Fruit fly (Drosophila melanogaster) S2 (cell line): ENCODE results near the gene CG32425.

Source experiments
- CG8478 ChIP-seq: fragments of >200 bp; optimal IDR thresholded peaks from 2 replicates; lab custom pipeline; 2018
- CTCF ChIP-seq, 2 experiments: fragments of >200 bp; optimal IDR thresholded peaks; 2 replicates each; lab custom pipeline; 2018

Gene CG32425

dm6 chr3L:20507552-20507951, 10.4 kb downstream of the CG32425 start:
- TF ChIP-seq CG8478 (lab: Kevin White, UChicago) (no peak), CTCF (optimal IDR thresholded peaks at IDR 0.05; lab: Kevin White, UChicago) (no peak)

- no peak for TF ChIP-seq CG8478 (lab: Kevin White, UChicago)
- TF ChIP-seq CTCF (optimal IDR thresholded peaks at IDR 0.05; lab: Kevin White, UChicago), result no peak
Observed at dm6 chr3L:20508136-20508635, 11.1 kb downstream of the CG32425 start.

- TF ChIP-seq CTCF (optimal IDR thresholded peaks at IDR 0.05; lab: Kevin White, UChicago), result no peak
- TF ChIP-seq CG8478 (lab: Kevin White, UChicago), result no peak
Observed at dm6 chr3L:20509121-20509934, 12.2 kb downstream of the CG32425 start.

dm6 chr3L:20511499-20512108, 14.5 kb downstream of the CG32425 start:
- TF ChIP-seq CTCF (optimal IDR thresholded peaks at IDR 0.05; lab: Kevin White, UChicago) (no peak), CG8478 (lab: Kevin White, UChicago) (no peak)

- TF ChIP-seq CG8478 (lab: Kevin White, UChicago), result no peak
- no peak for TF ChIP-seq CTCF (optimal IDR thresholded peaks at IDR 0.05; lab: Kevin White, UChicago)
Observed at dm6 chr3L:20514101-20514500, 17.0 kb downstream of the CG32425 start.

- TF ChIP-seq CTCF (optimal IDR thresholded peaks at IDR 0.05; lab: Kevin White, UChicago) (peak; percentile 39 to 42), CG8478 (lab: Kevin White, UChicago) (no peak)
Observed at dm6 chr3L:20516519-20517178, 19.5 kb downstream of the CG32425 start.

- TF ChIP-seq CG8478 (lab: Kevin White, UChicago) (no peak), CTCF (optimal IDR thresholded peaks at IDR 0.05; lab: Kevin White, UChicago) (no peak)
Observed at dm6 chr3L:20517179-20517834, 20.2 kb downstream of the CG32425 start.

dm6 chr3L:20517897-20518804, 21.0 kb downstream of the CG32425 start:
- TF ChIP-seq CTCF (optimal IDR thresholded peaks at IDR 0.05; lab: Kevin White, UChicago), result no peak
- TF ChIP-seq CG8478 (lab: Kevin White, UChicago), result no peak

dm6 chr3L:20518805-20519503, 21.8 kb downstream of the CG32425 start, which contains the start of gene BNIP3:
BNIP3 (minus strand) TSS chr3L:20519393.
- TF ChIP-seq CTCF (optimal IDR thresholded peaks at IDR 0.05; lab: Kevin White, UChicago) (no peak), CG8478 (lab: Kevin White, UChicago) (no peak)

dm6 chr3L:20520687-20521169, 23.6 kb downstream of the CG32425 start, which contains the start of the genes mTerf3 and CG5104:
mTerf3 (minus strand) TSS chr3L:20520772.
CG5104 (plus strand) TSS chr3L:20521009.
- TF ChIP-seq CG8478 (lab: Kevin White, UChicago), result no peak
- no peak for TF ChIP-seq CTCF (optimal IDR thresholded peaks at IDR 0.05; lab: Kevin White, UChicago)

dm6 chr3L:20524409-20525010, 27.4 kb downstream of the CG32425 start:
- no peak for TF ChIP-seq CG8478 (lab: Kevin White, UChicago)
- TF ChIP-seq CTCF (optimal IDR thresholded peaks at IDR 0.05; lab: Kevin White, UChicago), result no peak

- TF ChIP-seq CG8478 (lab: Kevin White, UChicago) (no peak), CTCF (optimal IDR thresholded peaks at IDR 0.05; lab: Kevin White, UChicago) (no peak)
Observed at dm6 chr3L:20525743-20526142, 28.6 kb downstream of the CG32425 start.

- TF ChIP-seq CG8478 (lab: Kevin White, UChicago) (no peak), CTCF (optimal IDR thresholded peaks at IDR 0.05; lab: Kevin White, UChicago) (no peak)
Observed at dm6 chr3L:20526143-20526195, 28.8 kb downstream of the CG32425 start, which contains the start of gene Pss. Pss (minus strand) TSS chr3L:20526174.
